Worm (Caenorhabditis elegans): ENCODE measurements around the gene B0250.18.

DNA sequence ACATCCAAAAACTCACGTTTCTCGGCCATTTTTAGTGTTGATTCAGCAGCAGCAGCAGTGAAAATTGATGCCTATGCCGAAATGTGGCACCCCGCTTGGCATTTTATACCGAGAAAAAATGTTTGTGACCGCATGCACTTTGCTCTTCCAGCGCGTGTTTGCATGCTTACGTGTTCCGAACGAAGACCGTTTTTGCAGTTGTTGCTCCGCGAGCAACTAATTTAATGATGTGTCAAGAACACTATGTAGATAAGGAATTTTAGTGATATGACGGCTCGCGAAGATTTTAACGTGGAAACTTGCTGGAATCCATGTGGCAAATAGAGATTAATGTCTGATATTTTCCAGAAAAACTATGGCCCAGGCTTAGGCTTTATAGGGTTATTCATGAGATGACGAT lies 38.3 kb upstream of the B0250.18 start, which contains the start of gene dct-16:
- TF ChIP-seq che-1 (tag; optimal IDR thresholded peaks at IDR 0.05), result no peak
- TF ChIP-seq sox-4 (tag; optimal IDR thresholded peaks at IDR 0.05), result no peak
- TF ChIP-seq elt-2 (tag; optimal IDR thresholded peaks at IDR 0.05), result no peak
